Worm (Caenorhabditis elegans): ENCODE measurements around the gene snx-1.

snx-1 gene

DNA sequence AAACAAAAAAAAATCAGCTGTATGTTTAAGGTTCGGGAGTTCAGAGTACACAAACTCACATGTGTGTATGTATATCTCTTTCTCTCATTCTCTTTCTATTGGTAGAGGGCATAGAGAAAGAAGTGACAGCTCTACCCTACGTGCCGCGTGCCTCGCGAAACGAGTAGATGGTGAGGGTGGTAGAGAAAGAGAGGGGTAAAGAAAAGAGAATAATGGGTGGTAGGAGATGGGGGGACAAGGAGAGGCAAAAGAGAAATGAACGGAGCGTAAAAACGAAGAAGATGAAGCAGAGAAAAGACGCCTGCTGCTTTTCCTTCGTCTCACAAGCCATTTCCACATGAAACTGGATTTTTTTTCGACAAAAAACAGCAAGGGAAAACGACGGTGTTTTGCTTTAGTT lies 35.6 kb upstream of the snx-1 start (continued):
- TF ChIP-seq lin-15B (tag; optimal IDR thresholded peaks at IDR 0.05) (no peak), zip-4 (GFP tag; optimal IDR thresholded peaks at IDR 0.05) (peak; percentile 19), pax-3 (tag; optimal IDR thresholded peaks at IDR 0.05) (peak; percentile 64), nhr-77 (tag; optimal IDR thresholded peaks at IDR 0.05) (peak; percentile 87), C34B4.2 (tag; optimal IDR thresholded peaks at IDR 0.05) (no peak), lsy-2 (tag; optimal IDR thresholded peaks at IDR 0.05) (peak; percentile 78 to 90), nhr-11 (tag; optimal IDR thresholded peaks at IDR 0.05) (peak; percentile 86), nhr-47 (tag; optimal IDR thresholded peaks at IDR 0.05) (peak; percentile 90), ceh-82 (tag; optimal IDR thresholded peaks at IDR 0.05) (peak; percentile 81 to 93 (median 84)), unc-86 (tag; optimal IDR thresholded peaks at IDR 0.05) (peak; percentile 81), tlp-1 (tag; optimal IDR thresholded peaks at IDR 0.05) (no peak), xbp-1 (tag; optimal IDR thresholded peaks at IDR 0.05) (peak; percentile 80), elt-2 (tag; optimal IDR thresholded peaks at IDR 0.05) (peak; percentile 62), pag-3 (tag; optimal IDR thresholded peaks at IDR 0.05; ENCODE audit: borderline replicate concordance, insufficient read depth) (peak; percentile 51), unc-30 (tag; optimal IDR thresholded peaks at IDR 0.05) (no peak), F16B12.6 (tag; optimal IDR thresholded peaks at IDR 0.05) (peak; percentile 27), nhr-85 (tag) (peak; percentile 96), irx-1 (tag; optimal IDR thresholded peaks at IDR 0.05) (peak; percentile 85), C16A3.4 (tag; optimal IDR thresholded peaks at IDR 0.05) (peak; percentile 92), nhr-237 (tag; optimal IDR thresholded peaks at IDR 0.05) (peak; percentile 83), fkh-8 (tag; optimal IDR thresholded peaks at IDR 0.05) (peak; percentile 93), nhr-12 (tag; optimal IDR thresholded peaks at IDR 0.05) (no peak), ama-1 (optimal IDR thresholded peaks at IDR 0.05) (no peak), mep-1 (tag; optimal IDR thresholded peaks at IDR 0.05) (peak; percentile 95), mdl-1 (tag; optimal IDR thresholded peaks at IDR 0.05) (peak; percentile 80 to 98), isw-1 (GFP tag; IDR thresholded peaks at IDR 0.05) (peak; percentile 68; the same call in 1 of the 2 replicates), ztf-4 (tag; optimal IDR thresholded peaks at IDR 0.05) (peak; percentile 92), nhr-20 (tag; optimal IDR thresholded peaks at IDR 0.05) (peak; percentile 95), blmp-1 (tag; optimal IDR thresholded peaks at IDR 0.05) (peak; percentile 96), tbx-2 (tag; optimal IDR thresholded peaks at IDR 0.05) (peak; percentile 93), sox-4 (tag; optimal IDR thresholded peaks at IDR 0.05) (peak; percentile 31), swsn-7 (tag; optimal IDR thresholded peaks at IDR 0.05) (peak; percentile 93), ets-5 (GFP tag; IDR thresholded peaks at IDR 0.05) (no peak), lin-13 (GFP tag; optimal IDR thresholded peaks at IDR 0.05) (peak; percentile 81), egl-27 (tag; optimal IDR thresholded peaks at IDR 0.05) (peak; percentile 80 to 92), snpc-4 (tag; optimal IDR thresholded peaks at IDR 0.05) (peak; percentile 49), rnt-1 (tag; optimal IDR thresholded peaks at IDR 0.05) (peak; percentile 89), lir-3 (tag; optimal IDR thresholded peaks at IDR 0.05; ENCODE audit: poor library complexity) (peak; percentile 70), lin-39 (tag; optimal IDR thresholded peaks at IDR 0.05) (peak; percentile 39), ceh-88 (GFP tag; IDR thresholded peaks at IDR 0.05) (peak; percentile 74), Y116A8C.19 (tag; optimal IDR thresholded peaks at IDR 0.05; ENCODE audit: borderline replicate concordance) (no peak), egl-13 (tag; optimal IDR thresholded peaks at IDR 0.05) (peak; percentile 82)

DNA sequence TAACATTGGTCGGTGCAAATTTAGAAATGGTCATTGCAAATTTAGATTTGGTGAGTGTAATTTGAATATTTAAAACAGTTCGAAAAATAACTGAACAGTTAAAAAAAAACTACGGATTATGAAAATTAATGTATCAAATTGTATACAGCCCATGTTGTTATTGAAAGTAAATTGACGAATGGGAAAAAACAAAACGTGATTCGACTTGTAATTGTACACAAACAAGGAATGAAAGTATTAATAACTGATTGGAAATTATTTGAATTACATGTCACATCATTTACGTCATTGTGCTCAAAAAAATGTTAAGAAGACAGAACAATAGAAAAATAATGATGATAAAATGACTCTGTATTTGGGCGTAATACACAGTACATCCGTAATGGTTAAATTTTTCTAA lies 34.5 kb upstream of the snx-1 start:
- no peak for TF ChIP-seq rnt-1 (tag; optimal IDR thresholded peaks at IDR 0.05)
- no peak for TF ChIP-seq pqm-1 (tag; optimal IDR thresholded peaks at IDR 0.05)
- TF ChIP-seq lin-39 (tag; optimal IDR thresholded peaks at IDR 0.05) = peak; percentile 16
- TF ChIP-seq nhr-85 (tag) = peak; percentile 16
